Worm (Caenorhabditis elegans): Measurements from ENCODE around the gene gipc-1.

gipc-1 gene

DNA sequence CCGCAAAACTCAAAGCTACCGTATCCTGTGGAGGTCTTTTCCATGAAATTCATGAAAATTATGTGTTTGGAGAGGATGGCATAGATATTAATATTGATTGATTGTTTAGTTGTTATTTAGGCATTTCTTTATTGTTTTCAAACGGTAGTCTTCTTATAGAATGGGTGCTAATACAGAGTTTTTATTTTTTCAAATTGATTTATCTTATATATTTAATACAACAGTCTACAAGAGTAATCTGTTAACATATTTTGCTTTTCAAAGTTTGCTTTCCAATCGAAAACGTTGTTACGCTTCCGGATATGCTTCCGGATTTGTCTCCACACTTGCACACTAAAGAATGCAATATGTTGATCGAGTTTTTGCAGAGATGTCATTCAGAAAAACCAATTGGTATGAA is 3.8 kb upstream of the gipc-1 start, which contains the start of gene C35D10.17:
Gene C35D10.17, plus strand, starts transcription at position 301 of the 400 bp plus-strand sequence.
- TF ChIP-seq aptf-3 (GFP tag; IDR thresholded peaks at IDR 0.05) = no peak
- no peak for TF ChIP-seq sdz-38 (tag; optimal IDR thresholded peaks at IDR 0.05)

DNA sequence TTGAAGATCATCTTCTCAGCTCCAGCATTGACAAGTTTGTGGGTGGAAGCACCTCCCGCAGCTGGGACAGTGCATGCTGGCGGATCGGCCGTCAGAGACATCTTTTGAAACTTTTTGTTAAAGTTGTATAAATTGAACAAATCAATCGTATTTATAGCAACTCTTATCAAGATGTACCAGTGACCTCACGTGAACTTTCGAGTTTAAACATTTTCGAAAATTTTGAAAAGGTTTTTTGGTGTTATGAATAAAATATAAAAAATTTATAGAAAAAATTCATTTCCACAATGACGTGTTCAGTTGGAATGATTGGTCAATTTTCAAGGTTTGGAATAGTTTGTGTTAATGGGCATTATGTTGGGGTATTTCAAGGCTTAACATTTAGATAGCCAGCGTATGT is 1.9 kb upstream of the gipc-1 start, which contains the start of the genes msd-4 and C35D10.3:
Gene msd-4, minus strand, starts transcription at position 101 of the 400 bp plus-strand sequence.
Gene C35D10.3, plus strand, starts transcription at position 279 of the 400 bp plus-strand sequence.
- no peak for TF ChIP-seq chd-7 (tag; optimal IDR thresholded peaks at IDR 0.05)
- no peak for TF ChIP-seq ama-1 (optimal IDR thresholded peaks at IDR 0.05)
- TF ChIP-seq ama-1 (GFP tag; optimal IDR thresholded peaks at IDR 0.05) = no peak
- TF ChIP-seq nhr-80 (tag; optimal IDR thresholded peaks at IDR 0.05) = no peak
- TF ChIP-seq hlh-12 (tag; optimal IDR thresholded peaks at IDR 0.05) = no peak
- TF ChIP-seq egl-44 (GFP tag; IDR thresholded peaks at IDR 0.05) = no peak
- no peak for TF ChIP-seq ztf-22 (GFP tag; optimal IDR thresholded peaks at IDR 0.05)
- TF ChIP-seq Y79H2A.3 (GFP tag; conservative IDR thresholded peaks at IDR 0.05) = no peak
- no peak for TF ChIP-seq nfya-1 (tag; optimal IDR thresholded peaks at IDR 0.05; ENCODE audit: borderline replicate concordance, insufficient read depth)
- no peak for TF ChIP-seq aptf-2 (GFP tag; conservative IDR thresholded peaks at IDR 0.05)
- no peak for TF ChIP-seq sptf-2 (GFP tag; optimal IDR thresholded peaks at IDR 0.05)
- TF ChIP-seq ztf-28 (GFP tag; IDR thresholded peaks at IDR 0.05) = no peak
- TF ChIP-seq lir-1 (GFP tag; conservative IDR thresholded peaks at IDR 0.05) = no peak
- no peak for TF ChIP-seq egrh-3 (GFP tag; IDR thresholded peaks at IDR 0.05)
- no peak for TF ChIP-seq B0336.3 (GFP tag; IDR thresholded peaks at IDR 0.05)
- TF ChIP-seq attf-3 (GFP tag; conservative IDR thresholded peaks at IDR 0.05) = no peak
- TF ChIP-seq ccch-3 (GFP tag; optimal IDR thresholded peaks at IDR 0.05) = no peak
- no peak for TF ChIP-seq egl-18 (GFP tag; IDR thresholded peaks at IDR 0.05)

DNA sequence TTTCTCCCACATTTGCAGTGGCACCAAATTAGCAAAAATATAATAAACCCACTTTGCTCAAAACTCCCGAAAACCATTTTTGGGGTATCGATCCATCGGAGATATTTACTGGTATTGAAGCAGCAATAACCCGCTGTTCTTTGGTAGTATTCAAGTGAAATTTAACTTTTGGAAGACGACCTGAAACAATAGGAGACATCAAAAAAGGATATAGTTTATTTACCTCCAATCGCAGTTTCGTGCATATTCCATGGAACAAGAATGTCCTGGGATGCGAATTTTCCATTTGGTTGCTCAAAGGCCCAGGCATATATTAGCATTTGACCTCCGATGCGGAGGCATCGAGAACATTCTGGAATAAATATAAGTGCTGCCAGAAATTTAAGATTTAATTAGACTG is 2.8 kb downstream of the gipc-1 start:
- TF ChIP-seq tbp1 (GFP tag; optimal IDR thresholded peaks at IDR 0.05) = no peak
- no peak for TF ChIP-seq B0261.1 (tag; optimal IDR thresholded peaks at IDR 0.05)
- TF ChIP-seq zfh-2 (GFP tag; conservative IDR thresholded peaks at IDR 0.05) = no peak
- TF ChIP-seq mxl-1 (tag; optimal IDR thresholded peaks at IDR 0.05) = no peak
- no peak for TF ChIP-seq ztf-28 (GFP tag; IDR thresholded peaks at IDR 0.05)
- TF ChIP-seq nhr-120 (GFP tag; IDR thresholded peaks at IDR 0.05) = no peak

DNA sequence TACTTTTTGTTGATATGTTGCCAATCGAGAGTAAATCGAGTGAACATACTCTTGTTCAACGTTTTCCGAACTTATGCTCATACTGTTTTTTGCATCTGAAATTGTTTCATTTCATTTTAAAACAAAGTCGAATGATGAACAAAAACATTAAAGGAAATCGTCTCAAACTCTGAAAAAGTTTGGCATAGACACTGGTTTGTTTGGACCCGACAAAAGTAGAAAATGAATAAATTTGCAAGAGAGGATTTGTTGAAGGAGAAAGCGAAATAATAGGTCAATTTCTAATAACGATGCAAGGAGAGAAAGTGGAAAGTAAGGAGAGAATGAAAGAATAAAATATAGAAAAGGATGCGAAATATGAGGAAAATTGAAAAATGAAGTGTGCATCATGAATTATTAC is 4.1 kb downstream of the gipc-1 start, which contains the start of gene C35D10.12:
Gene C35D10.12, minus strand, starts transcription at position 101 of the 400 bp plus-strand sequence.
- TF ChIP-seq ZK185.1 (tag; optimal IDR thresholded peaks at IDR 0.05; ENCODE audit: poor library complexity, severe bottlenecking) (no peak), C17E4.6 (GFP tag; IDR thresholded peaks at IDR 0.05) (no peak), T26A5.8 (tag; optimal IDR thresholded peaks at IDR 0.05) (no peak), Y53F4B.3 (GFP tag; IDR thresholded peaks at IDR 0.05) (no peak), madf-8 (GFP tag; conservative IDR thresholded peaks at IDR 0.05) (no peak), tbx-9 (tag; optimal IDR thresholded peaks at IDR 0.05; ENCODE audit: borderline replicate concordance) (no peak), lin-40 (tag; optimal IDR thresholded peaks at IDR 0.05) (no peak), Y53G8AR.9 (GFP tag; conservative IDR thresholded peaks at IDR 0.05) (no peak), ceh-40 (GFP tag; IDR thresholded peaks at IDR 0.05) (no peak), unc-62 (GFP tag; optimal IDR thresholded peaks at IDR 0.05) (no peak), F23B12.7 (tag; optimal IDR thresholded peaks at IDR 0.05; ENCODE audit: insufficient read depth) (no peak), ama-1 (optimal IDR thresholded peaks at IDR 0.05) (no peak), ama-1 (GFP tag; optimal IDR thresholded peaks at IDR 0.05) (no peak), zim-3 (tag; optimal IDR thresholded peaks at IDR 0.05) (no peak), Y56A3A.18 (GFP tag; IDR thresholded peaks at IDR 0.05) (no peak)

Measured in whole organism, young adult.